Fruit fly (Drosophila melanogaster): ENCODE data around the gene CG16888.

Gene CG16888

dm6 chr2L:13835002-13835910 lies 22.2 kb upstream of the CG16888 start, which contains the start of the genes mRpS23 and CenG1A (continued):
- TF ChIP-seq bcd (GFP tag; optimal IDR thresholded peaks at IDR 0.05), result peak; percentile 100
- TF ChIP-seq grn (GFP tag; optimal IDR thresholded peaks at IDR 0.05), result peak; percentile 95
- peak; percentile 100 for TF ChIP-seq gro (GFP tag; optimal IDR thresholded peaks at IDR 0.05)
- TF ChIP-seq TFAM (GFP tag; optimal IDR thresholded peaks at IDR 0.05), result peak; percentile 97
- TF ChIP-seq CG2199 (GFP tag; IDR thresholded peaks at IDR 0.05), result peak; percentile 100
- TF ChIP-seq da (GFP tag; optimal IDR thresholded peaks at IDR 0.05), result peak; percentile 99
- TF ChIP-seq wor (GFP tag; IDR thresholded peaks at IDR 0.05), result peak; percentile 100
- peak; percentile 100 for TF ChIP-seq PHDP (tag; optimal IDR thresholded peaks at IDR 0.05)
- peak; percentile 99 for TF ChIP-seq CG18764 (GFP tag; optimal IDR thresholded peaks at IDR 0.05)
- peak; percentile 94 for TF ChIP-seq kni (GFP tag; optimal IDR thresholded peaks at IDR 0.05)
- TF ChIP-seq Eip74EF (GFP tag; optimal IDR thresholded peaks at IDR 0.05), result peak in 1 of 2 experiments; percentile 100
- peak; percentile 79 for TF ChIP-seq hbn (GFP tag; IDR thresholded peaks at IDR 0.05; ENCODE audit: partially characterized antibody)
- TF ChIP-seq Awh (GFP tag; IDR thresholded peaks at IDR 0.05), result peak; percentile 100
- TF ChIP-seq stc (GFP tag; IDR thresholded peaks at IDR 0.05), result peak; percentile 100
- TF ChIP-seq ap (GFP tag; IDR thresholded peaks at IDR 0.05), result peak; percentile 100
- TF ChIP-seq CG10979 (tag; optimal IDR thresholded peaks at IDR 0.05), result peak; percentile 100
- peak; percentile 93 for TF ChIP-seq crol (GFP tag; IDR thresholded peaks at IDR 0.05)
- peak; percentile 100 for TF ChIP-seq CG11093 (GFP tag; IDR thresholded peaks at IDR 0.05)
- TF ChIP-seq CG12104 (GFP tag; optimal IDR thresholded peaks at IDR 0.05), result peak; percentile 99
- peak; percentile 99 for TF ChIP-seq Hmx (GFP tag; optimal IDR thresholded peaks at IDR 0.05)
- TF ChIP-seq ac (GFP tag; optimal IDR thresholded peaks at IDR 0.05), result peak; percentile 99
- peak; percentile 100 for TF ChIP-seq nmo (GFP tag; optimal IDR thresholded peaks at IDR 0.05)
- TF ChIP-seq aop (GFP tag; IDR thresholded peaks at IDR 0.05), result peak; percentile 99
- peak; percentile 100 for TF ChIP-seq Chrac-16 (GFP tag; optimal IDR thresholded peaks at IDR 0.05)
- TF ChIP-seq CG11696 (GFP tag; IDR thresholded peaks at IDR 0.05), result peak; percentile 99
- TF ChIP-seq D (optimal IDR thresholded peaks at IDR 0.05), result no peak
- peak; percentile 99 for TF ChIP-seq D (GFP tag; optimal IDR thresholded peaks at IDR 0.05)
- TF ChIP-seq ase (GFP tag; IDR thresholded peaks at IDR 0.05), result peak; percentile 100
- peak; percentile 99 for TF ChIP-seq sd (tag; optimal IDR thresholded peaks at IDR 0.05)
- peak; percentile 100 for TF ChIP-seq grau (tag; optimal IDR thresholded peaks at IDR 0.05)
- peak; percentile 100 for TF ChIP-seq CG12391 (tag; optimal IDR thresholded peaks at IDR 0.05)
- peak; percentile 98 for TF ChIP-seq twi (tag; optimal IDR thresholded peaks at IDR 0.05)
- peak; percentile 99 for TF ChIP-seq CG7271 (tag; optimal IDR thresholded peaks at IDR 0.05)
- TF ChIP-seq CG6765 (GFP tag; optimal IDR thresholded peaks at IDR 0.05), result peak; percentile 100
- peak; percentile 81 for TF ChIP-seq pfk (GFP tag; optimal IDR thresholded peaks at IDR 0.05)
- TF ChIP-seq CG10147 (GFP tag; optimal IDR thresholded peaks at IDR 0.05), result peak; percentile 99
- peak; percentile 100 for TF ChIP-seq HmgZ (tag; optimal IDR thresholded peaks at IDR 0.05)
- peak; percentile 100 for TF ChIP-seq otp (GFP tag; IDR thresholded peaks at IDR 0.05)
- peak; percentile 100 for TF ChIP-seq ken (GFP tag; IDR thresholded peaks at IDR 0.05)
- peak; percentile 100 for TF ChIP-seq Xbp1 (GFP tag; optimal IDR thresholded peaks at IDR 0.05)
- TF ChIP-seq dmrt99B (tag; optimal IDR thresholded peaks at IDR 0.05), result peak; percentile 100
- TF ChIP-seq Hsf (GFP tag; optimal IDR thresholded peaks at IDR 0.05), result peak; percentile 100
- peak; percentile 100 for TF ChIP-seq slp2 (GFP tag; optimal IDR thresholded peaks at IDR 0.05)
- TF ChIP-seq fru (optimal IDR thresholded peaks at IDR 0.05), result no peak
- peak; percentile 100 for TF ChIP-seq CG4404 (GFP tag; IDR thresholded peaks at IDR 0.05)
- TF ChIP-seq Gug (GFP tag; IDR thresholded peaks at IDR 0.05), result peak; percentile 100
- peak; percentile 100 for TF ChIP-seq chif (GFP tag; optimal IDR thresholded peaks at IDR 0.05)
- TF ChIP-seq CG10209 (GFP tag; optimal IDR thresholded peaks at IDR 0.05), result peak; percentile 100
- TF ChIP-seq gt (GFP tag; IDR thresholded peaks at IDR 0.05), result peak; percentile 99

Measured in whole organism, embryonic.